Worm (Caenorhabditis elegans): ENCODE data around the gene srh-45.

DNA sequence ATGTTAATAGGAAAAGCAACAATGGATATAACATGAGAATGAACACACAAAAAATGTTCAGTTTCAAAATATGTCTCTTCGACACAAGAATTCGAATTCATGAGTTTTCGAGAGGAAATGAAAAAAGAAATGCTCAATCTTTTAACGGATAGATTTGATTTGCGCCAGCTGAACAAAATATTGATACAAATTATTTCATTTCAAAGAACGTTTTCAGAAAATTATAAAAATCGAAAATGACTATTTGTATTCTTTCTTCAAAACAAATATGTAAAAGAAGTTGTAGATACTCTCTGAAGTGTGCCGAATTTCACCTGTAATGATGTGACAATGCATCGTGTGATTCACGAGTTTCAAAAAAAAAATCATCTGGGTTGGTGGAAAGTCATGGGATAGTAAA, 4.2 kb downstream of the srh-45 start, which contains the start of gene srh-47:
- TF ChIP-seq F39B2.1 (GFP tag; IDR thresholded peaks at IDR 0.05) (no peak), hmg-20 (GFP tag; IDR thresholded peaks at IDR 0.05) (no peak), let-526 (GFP tag; IDR thresholded peaks at IDR 0.05) (no peak), nhr-90 (tag; optimal IDR thresholded peaks at IDR 0.05) (no peak)
